Worm (Caenorhabditis elegans): Measurements from ENCODE around the gene nuaf-3.

- TF ChIP-seq tag-97 (GFP tag; IDR thresholded peaks at IDR 0.05) = no peak
- TF ChIP-seq lin-1 (GFP tag; IDR thresholded peaks at IDR 0.05) = no peak
- TF ChIP-seq unc-62 (GFP tag; optimal IDR thresholded peaks at IDR 0.05 in 1 of 2) = no peak
- TF ChIP-seq unc-62 (tag; optimal IDR thresholded peaks at IDR 0.05) = no peak
- TF ChIP-seq tra-1 (GFP tag; IDR thresholded peaks at IDR 0.05) = no peak
- TF ChIP-seq nhr-10 (tag; optimal IDR thresholded peaks at IDR 0.05) = no peak
- TF ChIP-seq nhr-6 (tag; optimal IDR thresholded peaks at IDR 0.05) = no peak
- no peak for TF ChIP-seq ama-1 (optimal IDR thresholded peaks at IDR 0.05)
Measured at ce11 chrIV:11176967-11177366, 7.1 kb upstream of the nuaf-3 start, which contains the start of gene rap-3.
